Fruit fly (Drosophila melanogaster): ENCODE data around the gene Smyd5.

Smyd5 gene

DNA sequence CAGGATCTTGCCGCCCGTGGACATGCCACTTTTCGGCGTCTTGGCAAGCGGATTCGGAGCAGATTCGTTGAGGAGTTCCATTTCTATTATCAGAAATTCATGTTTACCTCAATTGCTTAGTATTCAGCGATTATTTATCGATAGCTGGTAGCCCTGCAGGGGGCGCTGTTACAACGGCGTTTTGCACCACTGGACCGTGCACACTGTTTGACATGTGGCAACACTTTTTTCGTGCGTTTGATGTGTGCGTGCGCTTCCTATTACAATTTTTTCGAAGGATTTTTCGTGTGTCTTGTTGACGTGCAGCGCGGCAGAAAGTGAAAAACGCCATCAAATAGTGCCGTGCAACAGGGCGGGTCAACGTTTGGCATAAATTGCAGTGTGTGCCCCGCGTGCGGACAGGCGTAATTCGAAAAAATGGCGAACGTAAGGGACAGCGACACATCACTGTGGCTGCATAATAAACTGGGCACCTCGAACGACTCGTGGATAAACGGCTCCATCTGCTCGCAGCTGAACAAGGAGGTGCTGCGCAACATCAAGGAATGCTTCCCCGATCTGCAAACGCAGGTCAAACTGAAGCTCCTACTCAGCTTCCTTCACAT, 5.0 kb upstream of the Smyd5 start, which contains the start of the genes CG3337 and Nelf-A (continued):
- TF ChIP-seq Abd-B (GFP tag; optimal IDR thresholded peaks at IDR 0.05) (peak; percentile 40), CG17361 (GFP tag; IDR thresholded peaks at IDR 0.05) (no peak; the same call in 2 of the 3 replicates), CG17912 (GFP tag; optimal IDR thresholded peaks at IDR 0.05) (peak; percentile 71), HHEX (GFP tag; optimal IDR thresholded peaks at IDR 0.05) (peak; percentile 64), nau (GFP tag; optimal IDR thresholded peaks at IDR 0.05) (no peak), Poxn (GFP tag; IDR thresholded peaks at IDR 0.05) (no peak), CG13775 (GFP tag; optimal IDR thresholded peaks at IDR 0.05) (peak; percentile 36), crol (GFP tag; IDR thresholded peaks at IDR 0.05) (no peak), Doc2 (GFP tag; IDR thresholded peaks at IDR 0.05) (no peak), CG17802 (tag; optimal IDR thresholded peaks at IDR 0.05) (peak; percentile 54), Dip3 (GFP tag; optimal IDR thresholded peaks at IDR 0.05) (peak; percentile 79), MBD-R2 (GFP tag; IDR thresholded peaks at IDR 0.05) (peak; percentile 98), CkIIα-i1 (GFP tag; IDR thresholded peaks at IDR 0.05) (no peak), bsh (GFP tag; optimal IDR thresholded peaks at IDR 0.05) (peak in 1 of 2 experiments; percentile 50), vnd (GFP tag; IDR thresholded peaks at IDR 0.05; ENCODE audit: partially characterized antibody) (peak; percentile 69), CG4424 (GFP tag; optimal IDR thresholded peaks at IDR 0.05) (peak; percentile 62), CG32767 (GFP tag; IDR thresholded peaks at IDR 0.05) (peak; percentile 22; the same call in 1 of the 2 replicates), CG12659 (GFP tag; optimal IDR thresholded peaks at IDR 0.05) (peak; percentile 88), Tbp (GFP tag; optimal IDR thresholded peaks at IDR 0.05) (no peak), usp (GFP tag; optimal IDR thresholded peaks at IDR 0.05) (no peak), scrt (GFP tag; optimal IDR thresholded peaks at IDR 0.05) (no peak), B-H2 (GFP tag; optimal IDR thresholded peaks at IDR 0.05) (peak; percentile 79), CG5953 (GFP tag; IDR thresholded peaks at IDR 0.05) (0 out of 2 replicates have a peak, but pooled peaks have one; percentile 33), CG3838 (GFP tag; optimal IDR thresholded peaks at IDR 0.05) (no peak), Hr51 (GFP tag; optimal IDR thresholded peaks at IDR 0.05) (peak in 1 of 2 experiments; percentile 81), CG18764 (GFP tag; optimal IDR thresholded peaks at IDR 0.05) (peak; percentile 32), CG16863 (GFP tag; optimal IDR thresholded peaks at IDR 0.05) (peak; percentile 56), Usf (GFP tag; optimal IDR thresholded peaks at IDR 0.05) (peak; percentile 21), Atf6 (GFP tag; IDR thresholded peaks at IDR 0.05) (0 out of 2 replicates have a peak, but pooled peaks have one; percentile 26), CG3163 (GFP tag; optimal IDR thresholded peaks at IDR 0.05) (peak; percentile 73), ind (GFP tag; optimal IDR thresholded peaks at IDR 0.05) (peak; percentile 72), ase (GFP tag; IDR thresholded peaks at IDR 0.05) (0 out of 3 replicates have a peak, but pooled peaks have one; percentile 32), Nf-YA (GFP tag; IDR thresholded peaks at IDR 0.05) (no peak), CG3065 (GFP tag; optimal IDR thresholded peaks at IDR 0.05) (no peak), CG9817 (tag; optimal IDR thresholded peaks at IDR 0.05) (peak; percentile 30), rib (GFP tag; IDR thresholded peaks at IDR 0.05) (peak; percentile 82), YL-1 (GFP tag; optimal IDR thresholded peaks at IDR 0.05) (peak; percentile 97), ab (GFP tag; optimal IDR thresholded peaks at IDR 0.05) (peak; percentile 40), CG18619 (GFP tag; optimal IDR thresholded peaks at IDR 0.05) (peak; percentile 70), yki (optimal IDR thresholded peaks at IDR 0.05) (no peak), Sox102F (GFP tag; optimal IDR thresholded peaks at IDR 0.05) (no peak), CTCF (GFP tag; optimal IDR thresholded peaks at IDR 0.05) (peak; percentile 97), CrebB (tag; optimal IDR thresholded peaks at IDR 0.05) (peak; percentile 53), jing (GFP tag; optimal IDR thresholded peaks at IDR 0.05) (no peak), Nf-YC (tag; optimal IDR thresholded peaks at IDR 0.05) (no peak), inv (GFP tag; IDR thresholded peaks at IDR 0.05; ENCODE audit: partially characterized antibody) (peak; percentile 80), CG17612 (GFP tag; IDR thresholded peaks at IDR 0.05) (peak; percentile 44; the same call in 1 of the 2 replicates), CHES-1-like (GFP tag; optimal IDR thresholded peaks at IDR 0.05) (peak; percentile 91), CG14965 (GFP tag; optimal IDR thresholded peaks at IDR 0.05; ENCODE audit: borderline replicate concordance) (no peak), chn (GFP tag; optimal IDR thresholded peaks at IDR 0.05) (peak; percentile 75), CG8388 (GFP tag; optimal IDR thresholded peaks at IDR 0.05) (no peak)
